Fruit fly (Drosophila melanogaster): ENCODE data around the gene G9a.

- TF ChIP-seq psq (optimal IDR thresholded peaks at IDR 0.05) (no peak), pan (optimal IDR thresholded peaks at IDR 0.05) (no peak), usp (GFP tag; optimal IDR thresholded peaks at IDR 0.05) (no peak), CG8478 (optimal IDR thresholded peaks at IDR 0.05) (no peak), Dll (optimal IDR thresholded peaks at IDR 0.05) (no peak), EcR (GFP tag; optimal IDR thresholded peaks at IDR 0.05) (no peak)
These were observed 32.1 kb downstream of the G9a start for dm6 chrX:277885-278284.

Measured in whole organism.